Fruit fly (Drosophila melanogaster) Kc167 (cell line): ENCODE measurements around the gene ETHR.

Experiments used
- Myc ChIP-seq: fragments of >200 bp; optimal IDR thresholded peaks from 2 replicates; lab custom pipeline; 2017; ENCODE audit warnings: missing external identifiers
- insv ChIP-seq: fragments of >200 bp; optimal IDR thresholded peaks from 3 replicates; lab custom pipeline; 2018; ENCODE audit warnings: missing external identifiers
- psq ChIP-seq: fragments of >200 bp; optimal IDR thresholded peaks from 2 replicates; lab custom pipeline; 2017; ENCODE audit warnings: missing external identifiers

- TF ChIP-seq Myc (lab: Kevin White, UChicago) = no peak
- TF ChIP-seq psq = no peak
- no peak for TF ChIP-seq insv (lab: Kevin White, UChicago)
These were observed 5.5 kb upstream of the ETHR start for dm6 chr3R:21241332-21241731.
